Worm (Caenorhabditis elegans): ENCODE results near the gene C35D10.6.

ce11 chrIII:4854918-4855317 lies 4.2 kb upstream of the C35D10.6 start, which contains the start of gene C35D10.8:
- no peak for TF ChIP-seq ref-1 (GFP tag; conservative IDR thresholded peaks at IDR 0.05)
- no peak for TF ChIP-seq cog-1 (tag; optimal IDR thresholded peaks at IDR 0.05)
- no peak for TF ChIP-seq flt-1 (GFP tag; IDR thresholded peaks at IDR 0.05)
- no peak for TF ChIP-seq tab-1 (GFP tag; IDR thresholded peaks at IDR 0.05)
